ENCODE assay signal across 1 worm cellular context in genomic region chrIII:8509644-8510393, ce11.
TF ChIP-seq lines count a peak whose summit lies in the region.

No protein-coding gene starts in this region.

TF ChIP-seq in whole organism, L1 larva, 84 proteins besides CTCF, POLR2A, EP300 and RAD21 (continued from another document):
- TF ChIP-seq lin-13 (GFP tag; optimal IDR thresholded peaks at IDR 0.05; lab: Kevin White, UChicago) (no peak), nhr-76 (tag; optimal IDR thresholded peaks at IDR 0.05; lab: Kevin White, UChicago) (no peak), mep-1 (tag; optimal IDR thresholded peaks at IDR 0.05; lab: Kevin White, UChicago) (no peak), nhr-20 (tag; optimal IDR thresholded peaks at IDR 0.05; lab: Kevin White, UChicago) (no peak)
